Fruit fly (Drosophila melanogaster) Kc167 (cell line): ENCODE results near the gene atms.

Experiments
- Sin3A ChIP-seq: fragments of >200 bp; optimal IDR thresholded peaks from 2 replicates; lab custom pipeline; 2018; ENCODE audit warnings: missing external identifiers
- h ChIP-seq: fragments of >200 bp; optimal IDR thresholded peaks from 3 replicates; lab custom pipeline; 2018; ENCODE audit warnings: missing external identifiers
- insv ChIP-seq: fragments of >200 bp; optimal IDR thresholded peaks from 3 replicates; lab custom pipeline; 2018; ENCODE audit warnings: missing external identifiers
- psq ChIP-seq: fragments of >200 bp; optimal IDR thresholded peaks from 2 replicates; lab custom pipeline; 2017; ENCODE audit warnings: missing external identifiers
- ttk ChIP-seq: sonication (Bioruptor generic); optimal IDR thresholded peaks from 2 replicates; lab custom pipeline; 2017; ENCODE audit warnings: missing external identifiers

DNA sequence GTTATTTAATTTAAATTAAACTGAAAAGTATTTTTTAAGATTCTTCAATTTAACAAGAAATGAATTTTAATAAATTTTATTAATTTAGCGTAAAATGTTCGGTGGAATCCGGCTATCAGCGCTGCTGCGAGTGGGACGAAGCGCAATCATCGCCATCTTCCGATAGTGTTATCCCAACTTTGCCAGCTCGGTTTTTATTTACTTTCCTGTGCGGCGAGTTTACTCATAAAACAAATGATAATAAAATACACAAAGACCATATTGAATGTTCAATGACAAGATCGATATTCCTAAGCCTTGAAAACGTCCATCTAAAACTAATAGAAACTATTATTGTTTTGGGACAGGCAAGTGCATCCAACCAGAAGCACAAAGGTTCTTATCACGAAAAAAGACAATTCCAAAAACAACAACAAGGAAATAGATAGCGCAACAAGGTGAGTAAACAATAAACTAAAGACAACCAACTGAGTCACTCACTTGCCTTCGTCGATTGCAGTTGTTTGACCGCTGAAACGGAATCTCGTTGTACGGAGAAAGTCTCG is 63.4 kb downstream of the atms start:
- no peak for TF ChIP-seq h (lab: Kevin White, UChicago)
- no peak for TF ChIP-seq Sin3A (lab: Kevin White, UChicago)
- no peak for TF ChIP-seq psq
- no peak for TF ChIP-seq ttk (lab: Kevin White, UChicago)
- TF ChIP-seq insv (lab: Kevin White, UChicago) = no peak
